Fruit fly (Drosophila melanogaster): ENCODE data around the gene CG31678.

DNA sequence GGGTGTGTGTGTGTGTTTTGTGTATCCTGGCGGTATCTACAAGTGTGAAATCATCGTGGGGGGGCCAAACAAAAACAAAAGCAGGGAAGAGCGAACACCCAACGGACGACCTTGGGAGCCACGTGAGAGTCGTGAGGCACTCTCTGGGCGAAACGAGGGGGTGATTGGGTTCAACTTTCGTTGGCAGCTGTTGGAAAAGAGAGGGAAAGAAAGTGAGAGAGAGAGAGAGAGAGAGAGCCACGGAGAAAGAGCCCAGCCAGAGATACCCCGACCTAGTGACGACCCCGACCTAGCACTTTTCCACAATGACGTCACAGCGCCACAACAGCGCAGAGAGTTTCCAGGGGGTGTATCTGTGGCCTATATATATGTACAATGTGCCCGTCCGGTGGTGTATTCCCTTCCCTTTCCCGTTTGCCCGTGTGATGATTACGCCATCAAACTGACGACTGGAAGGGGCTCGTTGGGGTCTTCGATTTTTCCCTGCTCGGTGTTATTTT is 30.2 kb upstream of the CG31678 start:
- no peak for TF ChIP-seq svp (GFP tag)
- TF ChIP-seq CG7368 (GFP tag; optimal IDR thresholded peaks at IDR 0.05) = no peak
- no peak for TF ChIP-seq pdm3 (GFP tag; optimal IDR thresholded peaks at IDR 0.05)
- TF ChIP-seq topi (GFP tag; optimal IDR thresholded peaks at IDR 0.05) = no peak
- no peak for TF ChIP-seq CG31627 (GFP tag; optimal IDR thresholded peaks at IDR 0.05)
- no peak for TF ChIP-seq Met (GFP tag; optimal IDR thresholded peaks at IDR 0.05)
- no peak for TF ChIP-seq OdsH (GFP tag; optimal IDR thresholded peaks at IDR 0.05)
- no peak for TF ChIP-seq salr (GFP tag; optimal IDR thresholded peaks at IDR 0.05)
- TF ChIP-seq Gug (GFP tag; IDR thresholded peaks at IDR 0.05) = no peak

Measured in whole organism, prepupa.